Fruit fly (Drosophila melanogaster) whole organism: ENCODE measurements around the gene CG5225.

Experiments used
- CG8478 ChIP-seq: fragments of >200 bp; optimal IDR thresholded peaks from 2 replicates; lab custom pipeline; 2018; ENCODE audit warnings: inconsistent platforms
- EcR ChIP-seq, 2 experiments: fragments of >200 bp; optimal IDR thresholded peaks; 2 replicates each; lab custom pipeline; 2017; ENCODE audit warnings: missing biosample characterization in 2 of 2, missing genetic modification characterization in 2 of 2, missing genetic modification reagents in 2 of 2
- pan ChIP-seq: fragments of >200 bp; optimal IDR thresholded peaks from 2 replicates; lab custom pipeline; 2017
- psq ChIP-seq: fragments of >200 bp; optimal IDR thresholded peaks from 2 replicates; lab custom pipeline; 2017
- usp ChIP-seq: fragments of >200 bp; optimal IDR thresholded peaks from 2 replicates; lab custom pipeline; 2017; ENCODE audit warnings: missing biosample characterization, missing genetic modification characterization, mixed read lengths

- TF ChIP-seq pan (no peak), psq (no peak), CG8478 (lab: Kevin White, UChicago) (no peak), usp (GFP tag; lab: Kevin White, UChicago) (no peak), EcR (GFP tag; optimal IDR thresholded peaks at IDR 0.05; lab: Kevin White, UChicago) (no peak)
Measured at dm6 chr3R:17066828-17067430, 38.4 kb downstream of the CG5225 start.
